Fruit fly (Drosophila melanogaster): ENCODE results near the gene CG4119.

Gene CG4119

dm6 chrX:5699824-5700498, 34.1 kb downstream of the CG4119 start (continued):
- no peak for TF ChIP-seq ERR (GFP tag; optimal IDR thresholded peaks at IDR 0.05)
- TF ChIP-seq Rfx (GFP tag; IDR thresholded peaks at IDR 0.05) = peak; percentile 55; the same call in 1 of the 2 replicates
- TF ChIP-seq HLH3B (GFP tag; IDR thresholded peaks at IDR 0.05) = peak; percentile 64
- no peak for TF ChIP-seq mld (GFP tag; IDR thresholded peaks at IDR 0.05; ENCODE audit: partially characterized antibody)
- no peak for TF ChIP-seq MESR4 (GFP tag; optimal IDR thresholded peaks at IDR 0.05)
- peak; percentile 77 for TF ChIP-seq lab (GFP tag; optimal IDR thresholded peaks at IDR 0.05)
- TF ChIP-seq Oaz (GFP tag; IDR thresholded peaks at IDR 0.05) = peak; percentile 34; the same call in 1 of the 2 replicates
- TF ChIP-seq Camta (GFP tag; optimal IDR thresholded peaks at IDR 0.05) = no peak
- no peak for TF ChIP-seq ro (GFP tag; IDR thresholded peaks at IDR 0.05)
- TF ChIP-seq org-1 (GFP tag; optimal IDR thresholded peaks at IDR 0.05) = peak; percentile 53
- TF ChIP-seq D19A (tag; optimal IDR thresholded peaks at IDR 0.05) = peak; percentile 82
- no peak for TF ChIP-seq dati (GFP tag; IDR thresholded peaks at IDR 0.05)
- TF ChIP-seq lov (optimal IDR thresholded peaks at IDR 0.05) = no peak
- no peak for TF ChIP-seq lov (GFP tag; IDR thresholded peaks at IDR 0.05)
- peak; percentile 69 for TF ChIP-seq grau (tag; optimal IDR thresholded peaks at IDR 0.05)
- peak; percentile 23 for TF ChIP-seq nerfin-1 (tag; optimal IDR thresholded peaks at IDR 0.05)
- no peak for TF ChIP-seq tna (GFP tag; IDR thresholded peaks at IDR 0.05; ENCODE audit: partially characterized antibody)
- TF ChIP-seq sens (GFP tag) = peak; percentile 90
- no peak for TF ChIP-seq zen2 (GFP tag; IDR thresholded peaks at IDR 0.05; ENCODE audit: partially characterized antibody)
- no peak for TF ChIP-seq crp (GFP tag; optimal IDR thresholded peaks at IDR 0.05)
- no peak for TF ChIP-seq gt (GFP tag; IDR thresholded peaks at IDR 0.05)
- no peak for TF ChIP-seq CG33213 (GFP tag; optimal IDR thresholded peaks at IDR 0.05)
- peak; percentile 33 for TF ChIP-seq CG18619 (GFP tag; optimal IDR thresholded peaks at IDR 0.05)
- peak; percentile 15 for TF ChIP-seq CG16815 (GFP tag; optimal IDR thresholded peaks at IDR 0.05)
- peak; percentile 36; the same call in 1 of the 2 replicates for TF ChIP-seq Ada2b (GFP tag; IDR thresholded peaks at IDR 0.05)
- TF ChIP-seq h (optimal IDR thresholded peaks at IDR 0.05) = no peak
- no peak for TF ChIP-seq Opbp (GFP tag; IDR thresholded peaks at IDR 0.05; ENCODE audit: partially characterized antibody)
- TF ChIP-seq CG4360 (GFP tag; IDR thresholded peaks at IDR 0.05) = peak; percentile 12; the same call in 1 of the 2 replicates
- no peak for TF ChIP-seq nau (GFP tag; optimal IDR thresholded peaks at IDR 0.05)
- peak; percentile 38 for TF ChIP-seq Mad (GFP tag; optimal IDR thresholded peaks at IDR 0.05)
- TF ChIP-seq CG12942 (GFP tag; optimal IDR thresholded peaks at IDR 0.05) = peak; percentile 34
- peak; percentile 86 for TF ChIP-seq Ets65A (GFP tag)
- no peak for TF ChIP-seq CG7271 (tag; optimal IDR thresholded peaks at IDR 0.05)
- TF ChIP-seq ara (GFP tag; IDR thresholded peaks at IDR 0.05) = no peak
- peak; percentile 45 for TF ChIP-seq odd (GFP tag; optimal IDR thresholded peaks at IDR 0.05)
- TF ChIP-seq CG14667 (GFP tag; IDR thresholded peaks at IDR 0.05) = no peak
- 0 out of 2 replicates have a peak, but pooled peaks have one; percentile 33 for TF ChIP-seq ssp (GFP tag; IDR thresholded peaks at IDR 0.05)
- TF ChIP-seq PHDP (tag; optimal IDR thresholded peaks at IDR 0.05) = peak; percentile 74
- peak; percentile 51; the same call in 1 of the 3 replicates for TF ChIP-seq CG7357 (GFP tag; IDR thresholded peaks at IDR 0.05)
- peak; percentile 55; the same call in 1 of the 2 replicates for TF ChIP-seq CG32532 (GFP tag; IDR thresholded peaks at IDR 0.05)
- TF ChIP-seq Dp (GFP tag; optimal IDR thresholded peaks at IDR 0.05) = no peak
- TF ChIP-seq nom (GFP tag; optimal IDR thresholded peaks at IDR 0.05) = no peak
- peak; percentile 52 for TF ChIP-seq CG1529 (GFP tag; optimal IDR thresholded peaks at IDR 0.05)
- no peak for TF ChIP-seq corto (GFP tag; optimal IDR thresholded peaks at IDR 0.05)
- peak; percentile 70 for TF ChIP-seq CG6689 (GFP tag; IDR thresholded peaks at IDR 0.05)
- peak; percentile 75 for TF ChIP-seq CG10979 (tag; optimal IDR thresholded peaks at IDR 0.05)
- TF ChIP-seq Adf1 (GFP tag; IDR thresholded peaks at IDR 0.05) = no peak
- TF ChIP-seq sna (GFP tag; IDR thresholded peaks at IDR 0.05; ENCODE audit: partially characterized antibody) = no peak
- no peak for TF ChIP-seq CG13123 (GFP tag; optimal IDR thresholded peaks at IDR 0.05)
- peak in 1 of 2 experiments; percentile 81 for TF ChIP-seq bsh (GFP tag; optimal IDR thresholded peaks at IDR 0.05)

Data from whole organism, embryonic.